Worm (Caenorhabditis elegans) whole organism, L3 larva: ENCODE results near the gene pptr-2.

Source experiments
- daf-12 ChIP-seq: fragments of 150-350 bp; optimal IDR thresholded peaks from 2 replicates; lab custom pipeline; 2014; ENCODE audit warnings: missing biosample characterization, missing genetic modification reagents, missing genetic modification characterization
- elt-1 ChIP-seq: fragments of 150-350 bp; optimal IDR thresholded peaks from 2 replicates; lab custom pipeline; 2014; ENCODE audit warnings: missing biosample characterization, missing genetic modification characterization
- elt-2 ChIP-seq: sonication (generic microtip); optimal IDR thresholded peaks from 2 replicates; lab custom pipeline; 2016; ENCODE audit warnings: missing genetic modification reagents, mild to moderate bottlenecking, missing genetic modification characterization, missing compliant biosample characterization
- fos-1 ChIP-seq: fragments of 150-350 bp; optimal IDR thresholded peaks from 2 replicates; lab custom pipeline; 2014; ENCODE audit warnings: missing biosample characterization, missing genetic modification characterization
- nhr-12 ChIP-seq: fragments of 150-350 bp; optimal IDR thresholded peaks from 2 replicates; lab custom pipeline; 2014; ENCODE audit warnings: missing biosample characterization, missing genetic modification characterization
- unc-39 ChIP-seq: sonication (generic microtip); optimal IDR thresholded peaks from 4 replicates; lab custom pipeline; 2017; ENCODE audit warnings: missing biosample characterization, missing genetic modification characterization
- ztf-4 ChIP-seq: fragments of 150-350 bp; optimal IDR thresholded peaks from 2 replicates; lab custom pipeline; 2014; ENCODE audit warnings: missing biosample characterization, missing genetic modification characterization

- TF ChIP-seq ztf-4 (tag; lab: Kevin White, UChicago) (no peak), fos-1 (tag; lab: Kevin White, UChicago) (no peak), unc-39 (tag; lab: Kevin White, UChicago) (no peak), daf-12 (tag; lab: Kevin White, UChicago) (no peak), elt-2 (tag; lab: Kevin White, UChicago) (no peak), nhr-12 (tag; lab: Kevin White, UChicago) (no peak), elt-1 (tag; lab: Kevin White, UChicago) (no peak)
Measured at ce11 chrV:11042538-11042937, 7.8 kb upstream of the pptr-2 start, which contains the start of gene C45B11.2.
